Fruit fly (Drosophila melanogaster) whole organism, larva: ENCODE data around the gene CG43102.
A peak's percentile ranks its signal among the peaks of the same experiment; 100 is the strongest.

Experiments
- noc ChIP-seq: fragments of 200-800 bp; sonication (Bioruptor generic); optimal IDR thresholded peaks from 3 replicates; lab custom pipeline; 2019; ENCODE audit warnings: missing biosample characterization, mild to moderate bottlenecking, missing genetic modification characterization, moderate library complexity

Gene CG43102

dm6 chr3R:17759773-17760476 is 34.4 kb downstream of the CG43102 start:
- peak; percentile 80 for TF ChIP-seq noc (tag; lab: Kevin White, UChicago)

dm6 chr3R:17758905-17759304 is 35.4 kb downstream of the CG43102 start:
- TF ChIP-seq noc (tag; lab: Kevin White, UChicago) = peak; percentile 15

- TF ChIP-seq noc (tag; lab: Kevin White, UChicago) = no peak
Measured at dm6 chr3R:17742542-17742941, 51.7 kb downstream of the CG43102 start.

dm6 chr3R:17736311-17736710 is 58.0 kb downstream of the CG43102 start, which contains the start of gene TyrRII:
TSS of gene TyrRII (plus strand) at chr3R:17736611.
- no peak for TF ChIP-seq noc (tag; lab: Kevin White, UChicago)

- no peak for TF ChIP-seq noc (tag; lab: Kevin White, UChicago)
Measured at dm6 chr3R:17733261-17733660, 61.0 kb downstream of the CG43102 start, which contains the start of gene CG14321. TSS of gene CG14321 (plus strand) at chr3R:17733598.

dm6 chr3R:17725558-17725957 is 68.7 kb downstream of the CG43102 start, which contains the start of gene Lgr1:
TSS of gene Lgr1 (plus strand) at chr3R:17725777.
- TF ChIP-seq noc (tag; lab: Kevin White, UChicago) = no peak

- TF ChIP-seq noc (tag; lab: Kevin White, UChicago) = no peak
Measured at dm6 chr3R:17724963-17725362, 69.3 kb downstream of the CG43102 start, which contains the start of gene Atg8b. TSS of gene Atg8b (minus strand) at chr3R:17725063.

dm6 chr3R:17718760-17719625 is 75.3 kb downstream of the CG43102 start, which contains the start of gene Pxt:
TSS of gene Pxt (plus strand) at chr3R:17719454.
- no peak for TF ChIP-seq noc (tag; lab: Kevin White, UChicago)
